Fruit fly (Drosophila melanogaster): ENCODE measurements around the gene NUCB1.

NUCB1 gene

dm6 chr3L:17763987-17764386 lies 38.1 kb downstream of the NUCB1 start, which contains the start of the genes Adgf-A and Adgf-A2 (continued):
- TF ChIP-seq Vsx1 (GFP tag; optimal IDR thresholded peaks at IDR 0.05) (no peak), Hr3 (GFP tag; optimal IDR thresholded peaks at IDR 0.05) (no peak), Mrtf (GFP tag; IDR thresholded peaks at IDR 0.05) (no peak), croc (GFP tag; conservative IDR thresholded peaks at IDR 0.05) (no peak), otp (GFP tag; IDR thresholded peaks at IDR 0.05) (no peak), gro (GFP tag; optimal IDR thresholded peaks at IDR 0.05) (no peak), crol (GFP tag; IDR thresholded peaks at IDR 0.05) (no peak), Ada2b (GFP tag; IDR thresholded peaks at IDR 0.05) (no peak), Jarid2 (GFP tag; optimal IDR thresholded peaks at IDR 0.05) (peak; percentile 73), CG13775 (GFP tag; optimal IDR thresholded peaks at IDR 0.05) (no peak), CG15479 (GFP tag; optimal IDR thresholded peaks at IDR 0.05) (no peak), ttk (GFP tag; IDR thresholded peaks at IDR 0.05) (0 out of 2 replicates have a peak, but pooled peaks have one; percentile 8), CG13424 (tag; optimal IDR thresholded peaks at IDR 0.05) (no peak), usp (GFP tag; optimal IDR thresholded peaks at IDR 0.05) (no peak), gem (tag; optimal IDR thresholded peaks at IDR 0.05) (no peak), Ravus (GFP tag; IDR thresholded peaks at IDR 0.05) (no peak), CG12219 (GFP tag; optimal IDR thresholded peaks at IDR 0.05) (no peak), CG9609 (GFP tag; optimal IDR thresholded peaks at IDR 0.05) (no peak), Drgx (GFP tag; IDR thresholded peaks at IDR 0.05) (no peak), dati (GFP tag; IDR thresholded peaks at IDR 0.05) (no peak), gcm2 (GFP tag; optimal IDR thresholded peaks at IDR 0.05) (no peak), NFAT (GFP tag; IDR thresholded peaks at IDR 0.05) (no peak), Sox102F (GFP tag; optimal IDR thresholded peaks at IDR 0.05) (no peak), CG1602 (GFP tag; optimal IDR thresholded peaks at IDR 0.05) (no peak), ham (GFP tag; IDR thresholded peaks at IDR 0.05) (no peak), lola (GFP tag; optimal IDR thresholded peaks at IDR 0.05) (no peak), CG43689 (GFP tag; IDR thresholded peaks at IDR 0.05) (no peak), Trl (optimal IDR thresholded peaks at IDR 0.05) (peak in 1 of 2 experiments; percentile 7), Trl (GFP tag; optimal IDR thresholded peaks at IDR 0.05) (no peak), CG3163 (GFP tag; optimal IDR thresholded peaks at IDR 0.05) (peak; percentile 16), CG9797 (GFP tag; optimal IDR thresholded peaks at IDR 0.05) (no peak), Gug (GFP tag; IDR thresholded peaks at IDR 0.05) (no peak), chm (GFP tag; IDR thresholded peaks at IDR 0.05) (peak; percentile 39; the same call in 1 of the 2 replicates), CG15514 (GFP tag; optimal IDR thresholded peaks at IDR 0.05) (peak; percentile 16), Fer1 (GFP tag; optimal IDR thresholded peaks at IDR 0.05) (no peak), gsb (GFP tag; IDR thresholded peaks at IDR 0.05) (no peak), CG12155 (GFP tag; optimal IDR thresholded peaks at IDR 0.05) (no peak), ranshi (GFP tag; IDR thresholded peaks at IDR 0.05) (no peak), Pdp1 (GFP tag; optimal IDR thresholded peaks at IDR 0.05) (no peak), ro (GFP tag; IDR thresholded peaks at IDR 0.05) (no peak), CG6683 (GFP tag; optimal IDR thresholded peaks at IDR 0.05) (no peak), CG14860 (GFP tag; IDR thresholded peaks at IDR 0.05; ENCODE audit: partially characterized antibody) (no peak), CG6175 (GFP tag; IDR thresholded peaks at IDR 0.05) (no peak), oc (tag; optimal IDR thresholded peaks at IDR 0.05) (no peak), CG8478 (optimal IDR thresholded peaks at IDR 0.05) (no peak), CG2199 (GFP tag; IDR thresholded peaks at IDR 0.05) (peak; percentile 92), lab (GFP tag; optimal IDR thresholded peaks at IDR 0.05) (peak; percentile 20), az2 (GFP tag; optimal IDR thresholded peaks at IDR 0.05) (no peak), HmgD (GFP tag; optimal IDR thresholded peaks at IDR 0.05) (no peak), CG7928 (GFP tag; optimal IDR thresholded peaks at IDR 0.05) (no peak), Eip74EF (GFP tag; optimal IDR thresholded peaks at IDR 0.05) (no peak), CG13624 (GFP tag; optimal IDR thresholded peaks at IDR 0.05) (no peak), Ets97D (GFP tag; optimal IDR thresholded peaks at IDR 0.05) (no peak)

Data from whole organism, embryonic.